Worm (Caenorhabditis elegans) whole organism, L3 larva: Measurements from ENCODE around the gene sre-5.
A peak's percentile ranks its signal among the peaks of the same experiment; 100 is the strongest.

Experiments
- R02D3.7 ChIP-seq: fragments of 150-350 bp; optimal IDR thresholded peaks from 2 replicates; lab custom pipeline; 2014; ENCODE audit warnings: missing biosample characterization, missing genetic modification characterization
- ZK546.5 ChIP-seq: sonication (generic microtip); optimal IDR thresholded peaks from 2 replicates; lab custom pipeline; 2017; ENCODE audit warnings: missing biosample characterization, missing genetic modification characterization
- ama-1 ChIP-seq: fragments of 150-350 bp; optimal IDR thresholded peaks from 2 replicates; lab custom pipeline; 2018
- ceh-16 ChIP-seq: sonication (generic microtip); optimal IDR thresholded peaks from 2 replicates; lab custom pipeline; 2017; ENCODE audit warnings: missing biosample characterization, missing genetic modification characterization
- ceh-28 ChIP-seq: fragments of 150-350 bp; optimal IDR thresholded peaks from 2 replicates; lab custom pipeline; 2014; ENCODE audit warnings: missing biosample characterization, missing genetic modification reagents, missing genetic modification characterization
- ceh-9 ChIP-seq: sonication (generic microtip); optimal IDR thresholded peaks from 2 replicates; lab custom pipeline; 2018; ENCODE audit warnings: missing biosample characterization, missing genetic modification characterization
- daf-12 ChIP-seq: fragments of 150-350 bp; optimal IDR thresholded peaks from 2 replicates; lab custom pipeline; 2014; ENCODE audit warnings: missing biosample characterization, missing genetic modification reagents, missing genetic modification characterization
- egl-5 ChIP-seq: fragments of 150-350 bp; optimal IDR thresholded peaks from 2 replicates; lab custom pipeline; 2017; ENCODE audit warnings: missing biosample characterization, missing genetic modification reagents, missing genetic modification characterization, inconsistent platforms
- elt-1 ChIP-seq: fragments of 150-350 bp; optimal IDR thresholded peaks from 2 replicates; lab custom pipeline; 2014; ENCODE audit warnings: missing biosample characterization, missing genetic modification characterization
- elt-2 ChIP-seq: sonication (generic microtip); optimal IDR thresholded peaks from 2 replicates; lab custom pipeline; 2016; ENCODE audit warnings: missing genetic modification reagents, mild to moderate bottlenecking, missing genetic modification characterization, missing compliant biosample characterization
- elt-3 ChIP-seq, 3 experiments: fragments of 150-350 bp in 1 of 3; sonication (generic microtip) in 2 of 3; optimal IDR thresholded peaks; 2 replicates in 2 of 3; 4 replicates in 1 of 3; lab custom pipeline; 2014 to 2017; ENCODE audit warnings: missing biosample characterization in 3 of 3, missing genetic modification characterization in 3 of 3
- eor-1 ChIP-seq, 2 experiments: fragments of 150-350 bp; optimal IDR thresholded peaks; 2 replicates each; lab custom pipeline; 2014 to 2018; ENCODE audit warnings: missing biosample characterization in 2 of 2, missing genetic modification characterization in 2 of 2
- fos-1 ChIP-seq: fragments of 150-350 bp; optimal IDR thresholded peaks from 2 replicates; lab custom pipeline; 2014; ENCODE audit warnings: missing biosample characterization, missing genetic modification characterization
- hmg-11 ChIP-seq: sonication (generic microtip); optimal IDR thresholded peaks from 2 replicates; lab custom pipeline; 2016; ENCODE audit warnings: missing genetic modification characterization, missing compliant biosample characterization
- jun-1 ChIP-seq: fragments of 150-350 bp; optimal IDR thresholded peaks from 2 replicates; lab custom pipeline; 2014; ENCODE audit warnings: missing biosample characterization, missing genetic modification reagents, missing genetic modification characterization
- lin-15B ChIP-seq: fragments of 150-350 bp; optimal IDR thresholded peaks from 2 replicates; lab custom pipeline; 2014; ENCODE audit warnings: missing biosample characterization, missing genetic modification characterization
- lin-39 ChIP-seq: fragments of 150-350 bp; optimal IDR thresholded peaks from 2 replicates; lab custom pipeline; 2018; ENCODE audit warnings: missing biosample characterization, missing genetic modification reagents, missing genetic modification characterization
- lsy-12 ChIP-seq: sonication (generic microtip); optimal IDR thresholded peaks from 2 replicates; lab custom pipeline; 2016; ENCODE audit warnings: mild to moderate bottlenecking, missing genetic modification characterization, missing compliant biosample characterization
- nfya-1 ChIP-seq: sonication (generic microtip); optimal IDR thresholded peaks from 2 replicates; lab custom pipeline; 2017; ENCODE audit warnings: missing genetic modification characterization, mild to moderate bottlenecking, missing compliant biosample characterization, antibody characterized with exemption, moderate library complexity; ENCODE audit not compliant: insufficient read depth
- nhr-11 ChIP-seq: fragments of 150-350 bp; optimal IDR thresholded peaks from 2 replicates; lab custom pipeline; 2014; ENCODE audit warnings: missing biosample characterization, missing genetic modification characterization
- nhr-12 ChIP-seq: fragments of 150-350 bp; optimal IDR thresholded peaks from 2 replicates; lab custom pipeline; 2014; ENCODE audit warnings: missing biosample characterization, missing genetic modification characterization
- nhr-23 ChIP-seq: fragments of 150-350 bp; optimal IDR thresholded peaks from 2 replicates; lab custom pipeline; 2014; ENCODE audit warnings: missing biosample characterization, missing genetic modification reagents, missing genetic modification characterization
- nhr-237 ChIP-seq: fragments of 150-350 bp; optimal IDR thresholded peaks from 2 replicates; lab custom pipeline; 2014; ENCODE audit warnings: missing biosample characterization, missing genetic modification characterization
- nhr-25 ChIP-seq: sonication (generic microtip); optimal IDR thresholded peaks from 2 replicates; lab custom pipeline; 2017; ENCODE audit warnings: missing biosample characterization, missing genetic modification characterization
- nhr-28 ChIP-seq: fragments of 150-350 bp; optimal IDR thresholded peaks from 2 replicates; lab custom pipeline; 2014; ENCODE audit warnings: missing biosample characterization, missing genetic modification characterization
- nhr-43 ChIP-seq: sonication (generic microtip); optimal IDR thresholded peaks from 2 replicates; lab custom pipeline; 2016; ENCODE audit warnings: mild to moderate bottlenecking, missing genetic modification characterization, missing compliant biosample characterization; ENCODE audit not compliant: poor library complexity, severe bottlenecking
- nhr-67 ChIP-seq: fragments of 150-350 bp; optimal IDR thresholded peaks from 2 replicates; lab custom pipeline; 2014; ENCODE audit warnings: missing biosample characterization, missing genetic modification characterization
- nhr-76 ChIP-seq: fragments of 150-350 bp; sonication (generic microtip); optimal IDR thresholded peaks from 5 replicates; lab custom pipeline; 2014; ENCODE audit warnings: missing biosample characterization, missing genetic modification characterization
- nhr-77 ChIP-seq: fragments of 150-350 bp; optimal IDR thresholded peaks from 2 replicates; lab custom pipeline; 2014; ENCODE audit warnings: missing biosample characterization, missing genetic modification characterization
- pha-4 ChIP-seq: fragments of 150-350 bp; optimal IDR thresholded peaks from 2 replicates; lab custom pipeline; 2014; ENCODE audit warnings: missing biosample characterization, missing genetic modification reagents, missing genetic modification characterization
- pqm-1 ChIP-seq: fragments of 150-350 bp; optimal IDR thresholded peaks from 2 replicates; lab custom pipeline; 2017; ENCODE audit warnings: missing biosample characterization, missing genetic modification characterization, inconsistent platforms
- sea-2 ChIP-seq: fragments of 150-350 bp; sonication (generic microtip); optimal IDR thresholded peaks from 4 replicates; lab custom pipeline; 2014; ENCODE audit warnings: missing biosample characterization, missing genetic modification reagents, missing genetic modification characterization
- skn-1 ChIP-seq: fragments of 150-350 bp; optimal IDR thresholded peaks from 2 replicates; lab custom pipeline; 2014; ENCODE audit warnings: missing biosample characterization, missing genetic modification characterization
- snpc-4 ChIP-seq: fragments of 150-350 bp; optimal IDR thresholded peaks from 2 replicates; lab custom pipeline; 2014; ENCODE audit warnings: missing biosample characterization, missing genetic modification characterization
- tbx-2 ChIP-seq: sonication (generic microtip); optimal IDR thresholded peaks from 2 replicates; lab custom pipeline; 2016; ENCODE audit warnings: mild to moderate bottlenecking, missing genetic modification characterization, missing compliant biosample characterization
- unc-39 ChIP-seq: sonication (generic microtip); optimal IDR thresholded peaks from 4 replicates; lab custom pipeline; 2017; ENCODE audit warnings: missing biosample characterization, missing genetic modification characterization
- unc-62 ChIP-seq: fragments of 150-350 bp; sonication (generic microtip); optimal IDR thresholded peaks from 4 replicates; lab custom pipeline; 2014; ENCODE audit warnings: missing biosample characterization, missing genetic modification reagents, missing genetic modification characterization
- zag-1 ChIP-seq: fragments of 150-350 bp; optimal IDR thresholded peaks from 2 replicates; lab custom pipeline; 2014; ENCODE audit warnings: missing biosample characterization, missing genetic modification characterization
- ztf-11 ChIP-seq: fragments of 150-350 bp; optimal IDR thresholded peaks from 2 replicates; lab custom pipeline; 2014; ENCODE audit warnings: missing biosample characterization, missing genetic modification characterization
- ztf-4 ChIP-seq: fragments of 150-350 bp; optimal IDR thresholded peaks from 2 replicates; lab custom pipeline; 2014; ENCODE audit warnings: missing biosample characterization, missing genetic modification characterization

Gene sre-5

DNA sequence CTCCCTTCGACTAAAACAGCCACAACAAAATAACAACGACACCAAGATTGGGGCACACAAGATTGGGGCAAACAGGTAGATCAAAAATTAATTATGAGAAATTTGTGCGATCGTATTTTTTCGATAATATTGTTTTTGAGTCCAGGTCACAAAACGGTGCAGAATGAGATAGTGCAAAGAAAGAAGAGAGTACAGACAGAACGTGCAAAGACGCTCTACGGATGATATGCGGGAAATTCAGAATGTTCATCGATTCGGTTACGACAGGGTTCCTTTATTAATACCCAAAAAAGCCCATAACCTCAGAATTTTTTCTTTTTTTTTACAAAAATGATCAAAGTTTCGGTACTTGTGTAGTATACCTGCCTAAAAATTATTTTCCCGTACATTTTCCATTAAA is 25.7 kb upstream of the sre-5 start:
- TF ChIP-seq hmg-11 (tag; lab: Kevin White, UChicago) (peak; percentile 15), elt-2 (tag; lab: Kevin White, UChicago) (no peak)
- TF ChIP-seq, all 47 proteins: peak for 1

DNA sequence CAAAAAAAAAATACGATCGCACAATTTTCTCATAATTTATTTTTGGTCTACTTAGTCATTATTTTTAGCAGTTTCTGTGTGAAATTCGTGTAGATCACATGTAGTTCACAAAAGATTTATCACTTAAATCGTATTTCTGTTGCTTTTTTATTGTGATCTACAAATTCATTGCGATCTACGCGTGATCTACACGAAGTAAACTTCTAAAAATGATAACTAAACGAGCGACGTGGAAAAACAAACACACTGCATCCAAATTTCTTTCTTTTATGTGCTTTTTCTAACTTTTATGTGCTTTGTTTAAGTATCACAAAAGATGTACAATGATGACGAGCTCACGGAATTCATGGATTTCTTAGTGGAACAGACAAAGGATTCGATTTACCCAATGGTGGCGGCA is 25.1 kb upstream of the sre-5 start, which contains the start of gene B0212.3:
Gene B0212.3 (plus strand): TSS at position 301 of the 400 bp plus-strand sequence.
- TF ChIP-seq unc-39 (tag; lab: Kevin White, UChicago) (no peak), ama-1 (lab: Kevin White, UChicago) (no peak), elt-3 (tag; optimal IDR thresholded peaks at IDR 0.05; lab: Kevin White, UChicago) (no peak), lin-39 (tag; lab: Kevin White, UChicago) (no peak)

DNA sequence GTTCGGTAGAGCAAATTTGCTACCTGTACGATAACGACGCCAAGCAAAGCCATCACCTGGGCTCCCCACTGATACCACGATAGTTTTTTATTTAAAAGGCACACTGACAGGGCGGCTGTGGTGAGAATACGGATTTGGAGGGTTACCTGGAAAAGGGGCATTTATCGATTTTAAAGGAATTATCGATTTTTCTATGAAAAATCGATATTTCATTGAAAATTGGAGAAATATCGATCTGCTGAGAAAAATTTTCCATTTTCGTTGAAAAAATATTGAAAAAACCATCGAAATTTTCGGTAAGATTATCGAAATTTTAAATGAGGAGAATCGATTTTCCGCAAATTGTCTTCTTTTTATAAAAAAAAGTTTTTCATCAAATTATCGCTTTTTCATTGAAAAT is 19.9 kb upstream of the sre-5 start:
- TF ChIP-seq hmg-11 (tag; lab: Kevin White, UChicago), result no peak
- no peak for TF ChIP-seq ztf-11 (tag; lab: Kevin White, UChicago)
- TF ChIP-seq ceh-28 (tag; lab: Kevin White, UChicago), result peak; percentile 85

DNA sequence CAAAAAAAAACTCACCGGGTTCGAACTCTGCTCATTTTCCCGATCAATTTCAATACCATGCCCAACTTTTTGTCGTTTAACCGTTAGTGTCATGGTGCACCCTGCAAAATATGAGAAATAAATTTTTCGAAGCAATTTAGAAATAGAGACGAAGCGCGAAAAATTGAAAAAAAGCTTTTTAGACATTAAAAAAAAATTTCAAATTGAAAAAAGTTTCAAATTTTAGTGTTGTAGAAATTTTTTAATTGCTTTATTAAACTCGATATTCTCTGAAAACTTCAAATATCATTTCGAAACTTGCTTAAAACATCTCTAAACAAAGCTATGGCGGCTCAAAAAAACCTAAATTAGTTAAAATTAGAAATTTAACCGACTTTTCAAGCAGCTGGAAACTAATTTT is 17.5 kb upstream of the sre-5 start, which contains the start of gene nstp-6:
Gene nstp-6 (minus strand): TSS at position 101 of the 400 bp plus-strand sequence.
- no peak for TF ChIP-seq ztf-4 (tag; lab: Kevin White, UChicago)
- TF ChIP-seq ceh-16 (tag; lab: Kevin White, UChicago), result no peak
- no peak for TF ChIP-seq unc-39 (tag; lab: Kevin White, UChicago)

DNA sequence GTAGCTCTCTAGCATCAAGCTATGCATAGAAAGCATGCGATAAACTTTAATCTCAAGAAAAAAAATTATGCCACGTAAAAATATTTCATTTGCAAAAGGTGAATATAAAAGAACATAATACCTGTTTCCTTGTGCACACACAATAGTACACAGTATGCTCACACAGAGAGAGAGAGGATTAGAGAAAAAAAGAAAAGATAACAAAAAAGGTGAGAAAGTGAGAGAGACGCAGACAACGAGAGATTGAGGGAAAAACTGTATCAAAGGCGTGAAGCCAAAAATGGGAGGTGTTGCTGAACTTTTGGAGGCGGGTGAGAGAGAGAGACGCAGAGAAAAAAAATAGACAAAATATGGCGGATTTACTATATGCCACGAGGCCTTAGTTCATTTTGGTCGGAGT is 16.7 kb upstream of the sre-5 start:
- TF ChIP-seq pha-4 (tag; lab: Kevin White, UChicago) (peak; percentile 92), elt-2 (tag; lab: Kevin White, UChicago) (peak; percentile 77), tbx-2 (tag; lab: Kevin White, UChicago) (no peak), pqm-1 (tag; lab: Kevin White, UChicago) (peak; percentile 73)

- TF ChIP-seq lin-15B (tag; lab: Kevin White, UChicago) (peak; percentile 27), ceh-9 (no peak), ztf-11 (tag; lab: Kevin White, UChicago) (no peak), hmg-11 (tag; lab: Kevin White, UChicago) (peak; percentile 95), unc-39 (tag; lab: Kevin White, UChicago) (no peak), lin-39 (tag; lab: Kevin White, UChicago) (peak; percentile 57), nhr-25 (tag; lab: Kevin White, UChicago) (no peak), skn-1 (tag; lab: Kevin White, UChicago) (no peak), jun-1 (tag; lab: Kevin White, UChicago) (no peak), tbx-2 (tag; lab: Kevin White, UChicago) (peak; percentile 53), sea-2 (GFP tag; lab: Kevin White, UChicago) (no peak), nhr-23 (tag; lab: Kevin White, UChicago) (no peak), daf-12 (no peak), zag-1 (tag; lab: Kevin White, UChicago) (no peak), ZK546.5 (tag; lab: Kevin White, UChicago) (no peak), nhr-77 (no peak), nfya-1 (tag; lab: Kevin White, UChicago) (peak; percentile 47), nhr-76 (tag; lab: Kevin White, UChicago) (no peak), R02D3.7 (tag; lab: Kevin White, UChicago) (no peak), eor-1 (tag; optimal IDR thresholded peaks at IDR 0.05; lab: Kevin White, UChicago) (no peak), nhr-11 (tag; lab: Kevin White, UChicago) (no peak), snpc-4 (tag; lab: Kevin White, UChicago) (peak; percentile 9), unc-62 (GFP tag; lab: Kevin White, UChicago) (no peak), elt-3 (tag; optimal IDR thresholded peaks at IDR 0.05; lab: Kevin White, UChicago) (no peak), elt-1 (tag; lab: Kevin White, UChicago) (no peak), egl-5 (tag; lab: Kevin White, UChicago) (no peak), lsy-12 (tag; lab: Kevin White, UChicago) (peak; percentile 58), nhr-12 (tag; lab: Kevin White, UChicago) (no peak), nhr-237 (no peak), pha-4 (tag; lab: Kevin White, UChicago) (no peak), ceh-28 (tag; lab: Kevin White, UChicago) (no peak), ztf-4 (tag; lab: Kevin White, UChicago) (peak; percentile 4), ama-1 (lab: Kevin White, UChicago) (no peak), nhr-67 (no peak), nhr-43 (peak; percentile 75), nhr-28 (tag; lab: Kevin White, UChicago) (no peak), pqm-1 (tag; lab: Kevin White, UChicago) (peak; percentile 17), ceh-16 (tag; lab: Kevin White, UChicago) (no peak), fos-1 (tag; lab: Kevin White, UChicago) (no peak)
These were observed 13.1 kb upstream of the sre-5 start for ce11 chrIV:3551777-3552462.
